Worm (Caenorhabditis elegans) whole organism, L1 larva: ENCODE measurements around the gene K05D4.9.

Source experiments
- C04F5.9 ChIP-seq: sonication (generic microtip); optimal IDR thresholded peaks from 2 replicates; lab custom pipeline; 2016; ENCODE audit warnings: missing genetic modification characterization, missing compliant biosample characterization
- Y116A8C.19 ChIP-seq: sonication (generic microtip); optimal IDR thresholded peaks from 2 replicates; lab custom pipeline; 2016; ENCODE audit warnings: missing compliant biosample characterization, missing genetic modification characterization, borderline replicate concordance
- alr-1 ChIP-seq: fragments of 200-800 bp; sonication (Bioruptor generic); optimal IDR thresholded peaks from 2 replicates; lab custom pipeline; 2018; ENCODE audit warnings: borderline replicate concordance, mild to moderate bottlenecking, missing genetic modification characterization, missing compliant biosample characterization
- blmp-1 ChIP-seq: fragments of 150-350 bp; optimal IDR thresholded peaks from 2 replicates; lab custom pipeline; 2014; ENCODE audit warnings: missing biosample characterization, missing genetic modification characterization
- ceh-8 ChIP-seq: fragments of 200-800 bp; sonication (Bioruptor generic); optimal IDR thresholded peaks from 2 replicates; lab custom pipeline; 2018; ENCODE audit warnings: mild to moderate bottlenecking, missing genetic modification characterization, moderate library complexity, missing compliant biosample characterization
- ceh-82 ChIP-seq, 3 experiments: fragments of 150-350 bp in 1 of 3; sonication (generic microtip) in 2 of 3; optimal IDR thresholded peaks; 2 replicates each; lab custom pipeline; 2014 to 2017; ENCODE audit warnings: missing biosample characterization in 3 of 3, missing genetic modification characterization in 3 of 3
- ceh-88 ChIP-seq: fragments of 200-800 bp; sonication (Bioruptor generic); IDR thresholded peaks from 2 replicates; pipeline ENCODE4 v1.3.6; 2022; ENCODE audit warnings: missing genetic modification characterization, missing compliant biosample characterization
- ceh-90 ChIP-seq: sonication (generic microtip); optimal IDR thresholded peaks from 2 replicates; lab custom pipeline; 2016; ENCODE audit warnings: missing genetic modification characterization, missing compliant biosample characterization
- ces-1 ChIP-seq: fragments of 150-350 bp; optimal IDR thresholded peaks from 2 replicates; lab custom pipeline; 2014; ENCODE audit warnings: missing biosample characterization, missing genetic modification reagents, missing genetic modification characterization
- efl-3 ChIP-seq: fragments of 200-800 bp; sonication (Bioruptor generic); optimal IDR thresholded peaks from 2 replicates; lab custom pipeline; 2018; ENCODE audit warnings: mild to moderate bottlenecking, missing genetic modification characterization, missing compliant biosample characterization
- egl-27 ChIP-seq, 2 experiments: fragments of 150-350 bp in 1 of 2; sonication (generic microtip); optimal IDR thresholded peaks; 3 replicates each; lab custom pipeline; 2017 to 2018; ENCODE audit warnings: missing biosample characterization in 2 of 2, missing genetic modification characterization in 2 of 2, missing genetic modification reagents in 2 of 2
- elt-2 ChIP-seq: sonication (generic microtip); optimal IDR thresholded peaks from 2 replicates; lab custom pipeline; 2016; ENCODE audit warnings: missing genetic modification characterization, mild to moderate bottlenecking, inconsistent platforms, missing compliant biosample characterization, missing genetic modification reagents
- fkh-4 ChIP-seq: sonication (generic microtip); optimal IDR thresholded peaks from 2 replicates; lab custom pipeline; 2016; ENCODE audit warnings: missing compliant biosample characterization, missing genetic modification characterization, borderline replicate concordance
- fkh-8 ChIP-seq: sonication (generic microtip); optimal IDR thresholded peaks from 2 replicates; lab custom pipeline; 2016; ENCODE audit warnings: mild to moderate bottlenecking, missing genetic modification characterization, missing compliant biosample characterization
- grh-1 ChIP-seq: fragments of 200-800 bp; sonication (Bioruptor generic); IDR thresholded peaks from 2 replicates; pipeline ENCODE4 v1.3.6; 2022; ENCODE audit warnings: missing genetic modification reagents, missing genetic modification characterization, missing compliant biosample characterization
- hlh-4 ChIP-seq: sonication (generic microtip); optimal IDR thresholded peaks from 2 replicates; lab custom pipeline; 2016; ENCODE audit warnings: mild to moderate bottlenecking, missing genetic modification characterization, missing compliant biosample characterization
- hpl-2 ChIP-seq: fragments of 150-350 bp; optimal IDR thresholded peaks from 2 replicates; lab custom pipeline; 2014; ENCODE audit warnings: missing biosample characterization, missing genetic modification reagents, missing genetic modification characterization
- lin-13 ChIP-seq: fragments of 150-350 bp; optimal IDR thresholded peaks from 2 replicates; lab custom pipeline; 2014; ENCODE audit warnings: missing biosample characterization, missing genetic modification reagents, missing genetic modification characterization
- lir-3 ChIP-seq: sonication (generic microtip); optimal IDR thresholded peaks from 2 replicates; lab custom pipeline; 2016; ENCODE audit warnings: mild to moderate bottlenecking, missing genetic modification characterization, moderate library complexity, missing compliant biosample characterization; ENCODE audit not compliant: poor library complexity
- mdl-1 ChIP-seq, 2 experiments: fragments of 150-350 bp; optimal IDR thresholded peaks; 2 replicates each; lab custom pipeline; 2014 to 2017; ENCODE audit warnings: missing biosample characterization in 2 of 2, missing genetic modification characterization in 2 of 2, inconsistent platforms in 1 of 2
- mef-2 ChIP-seq: fragments of 150-350 bp; optimal IDR thresholded peaks from 2 replicates; lab custom pipeline; 2014; ENCODE audit warnings: missing biosample characterization, missing genetic modification characterization
- nhr-11 ChIP-seq: fragments of 150-350 bp; optimal IDR thresholded peaks from 2 replicates; lab custom pipeline; 2014; ENCODE audit warnings: missing biosample characterization, missing genetic modification characterization
- nhr-19 ChIP-seq: fragments of 200-800 bp; sonication (Bioruptor generic); conservative IDR thresholded peaks from 2 replicates; pipeline ENCODE4 v1.3.6; 2022; ENCODE audit warnings: missing genetic modification characterization, missing compliant biosample characterization
- nhr-20 ChIP-seq: sonication (generic microtip); optimal IDR thresholded peaks from 2 replicates; lab custom pipeline; 2016; ENCODE audit warnings: mild to moderate bottlenecking, missing genetic modification characterization, missing compliant biosample characterization
- nhr-237 ChIP-seq: fragments of 150-350 bp; optimal IDR thresholded peaks from 2 replicates; lab custom pipeline; 2014; ENCODE audit warnings: missing biosample characterization, missing genetic modification characterization
- nhr-71 ChIP-seq: sonication (generic microtip); optimal IDR thresholded peaks from 2 replicates; lab custom pipeline; 2016; ENCODE audit warnings: mild to moderate bottlenecking, missing genetic modification characterization, moderate library complexity, missing compliant biosample characterization
- nhr-76 ChIP-seq: sonication (generic microtip); optimal IDR thresholded peaks from 2 replicates; lab custom pipeline; 2017; ENCODE audit warnings: missing biosample characterization, missing genetic modification characterization
- nhr-77 ChIP-seq: fragments of 150-350 bp; optimal IDR thresholded peaks from 2 replicates; lab custom pipeline; 2014; ENCODE audit warnings: missing biosample characterization, missing genetic modification characterization
- nhr-84 ChIP-seq: sonication (generic microtip); optimal IDR thresholded peaks from 2 replicates; lab custom pipeline; 2017; ENCODE audit warnings: missing biosample characterization, missing genetic modification characterization
- nhr-85 ChIP-seq: sonication (generic microtip); peaks from one replicate; lab custom pipeline; 2016; ENCODE audit warnings: missing genetic modification characterization, inconsistent platforms, missing compliant biosample characterization
- nhr-90 ChIP-seq: sonication (generic microtip); optimal IDR thresholded peaks from 2 replicates; lab custom pipeline; 2016; ENCODE audit warnings: mild to moderate bottlenecking, missing genetic modification characterization, missing compliant biosample characterization; ENCODE audit not compliant: poor library complexity
- pag-3 ChIP-seq: sonication (generic microtip); optimal IDR thresholded peaks from 2 replicates; lab custom pipeline; 2017; ENCODE audit warnings: missing genetic modification characterization, mild to moderate bottlenecking, missing compliant biosample characterization, antibody characterized with exemption, borderline replicate concordance; ENCODE audit not compliant: insufficient read depth
- snpc-4 ChIP-seq: fragments of 150-350 bp; optimal IDR thresholded peaks from 2 replicates; lab custom pipeline; 2014; ENCODE audit warnings: missing biosample characterization, missing genetic modification characterization
- sox-4 ChIP-seq: sonication (generic microtip); optimal IDR thresholded peaks from 2 replicates; lab custom pipeline; 2016; ENCODE audit warnings: missing genetic modification characterization, missing compliant biosample characterization
- tlp-1 ChIP-seq: fragments of 150-350 bp; optimal IDR thresholded peaks from 2 replicates; lab custom pipeline; 2014; ENCODE audit warnings: missing biosample characterization, missing genetic modification characterization
- unc-98 ChIP-seq: fragments of 200-800 bp; sonication (Bioruptor generic); IDR thresholded peaks from 2 replicates; pipeline ENCODE4 v1.3.6; 2022; ENCODE audit warnings: missing genetic modification characterization, missing compliant biosample characterization
- vab-15 ChIP-seq: sonication (generic microtip); optimal IDR thresholded peaks from 2 replicates; lab custom pipeline; 2017; ENCODE audit warnings: missing genotype, mild to moderate bottlenecking, missing genetic modification characterization, missing compliant biosample characterization
- zip-4 ChIP-seq: fragments of 200-800 bp; sonication (Bioruptor generic); optimal IDR thresholded peaks from 2 replicates; lab custom pipeline; 2018; ENCODE audit warnings: mild to moderate bottlenecking, missing genetic modification characterization, moderate library complexity, missing compliant biosample characterization
- ztf-4 ChIP-seq: fragments of 150-350 bp; optimal IDR thresholded peaks from 2 replicates; lab custom pipeline; 2014; ENCODE audit warnings: missing biosample characterization, missing genetic modification characterization

Gene K05D4.9

DNA sequence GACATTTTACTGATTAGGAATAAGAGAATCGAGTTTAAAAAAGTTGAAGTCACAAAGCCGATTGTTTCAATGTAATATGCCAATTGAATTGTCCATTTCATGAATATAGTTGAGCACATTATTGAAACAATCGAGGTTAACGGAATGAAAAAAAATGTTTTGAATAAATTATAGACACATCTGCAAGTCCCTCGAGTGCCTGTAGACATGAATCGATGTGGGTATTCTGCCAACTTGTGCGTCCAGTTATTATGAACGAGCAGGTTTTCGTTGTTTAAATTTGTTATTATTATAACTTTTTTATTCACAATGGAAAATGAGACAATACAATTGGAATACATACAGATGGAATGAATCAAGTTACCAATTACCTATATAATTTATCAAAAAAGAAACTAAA, 13.2 kb downstream of the K05D4.9 start, which contains the start of gene str-99:
Gene str-99, minus strand, starts transcription at position 101 of the 400 bp plus-strand sequence.
- no peak for TF ChIP-seq ztf-4 (tag; lab: Kevin White, UChicago)
- TF ChIP-seq nhr-20 (tag; lab: Kevin White, UChicago): no peak
- TF ChIP-seq tlp-1 (tag; lab: Kevin White, UChicago): no peak
- TF ChIP-seq nhr-85 (tag; lab: Kevin White, UChicago): no peak
- no peak for TF ChIP-seq egl-27 (tag; optimal IDR thresholded peaks at IDR 0.05; lab: Kevin White, UChicago)
- no peak for TF ChIP-seq ces-1 (GFP tag; lab: Kevin White, UChicago)
- no peak for TF ChIP-seq sox-4
- no peak for TF ChIP-seq mef-2 (tag; lab: Kevin White, UChicago)

DNA sequence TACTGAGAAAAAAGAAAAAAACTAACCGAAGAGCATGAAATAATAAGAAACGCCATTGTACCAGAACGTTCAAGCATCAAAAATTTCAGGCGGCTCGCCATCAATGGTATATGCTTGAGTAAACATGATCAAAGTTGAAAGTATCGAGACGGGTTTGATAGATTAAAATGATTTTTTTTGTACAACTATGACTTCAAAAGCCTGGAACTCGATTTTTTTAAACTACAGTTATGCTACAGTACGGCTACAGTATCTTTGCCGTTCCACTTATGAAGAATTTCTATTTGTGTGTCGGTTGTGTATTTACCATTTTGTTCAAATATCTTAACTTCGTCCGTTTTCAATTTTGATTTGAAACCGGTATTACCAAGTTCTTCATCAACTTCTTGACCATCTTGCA, 16.5 kb downstream of the K05D4.9 start, which contains the start of gene str-97:
Gene str-97, minus strand, starts transcription at position 101 of the 400 bp plus-strand sequence.
- TF ChIP-seq nhr-11: no peak
- TF ChIP-seq nhr-76 (tag; lab: Kevin White, UChicago): no peak
- TF ChIP-seq alr-1 (tag; lab: Kevin White, UChicago): no peak
- TF ChIP-seq ceh-82 (tag; optimal IDR thresholded peaks at IDR 0.05; lab: Kevin White, UChicago): no peak
- TF ChIP-seq lir-3 (tag; lab: Kevin White, UChicago): no peak
- TF ChIP-seq unc-98 (GFP tag; lab: Robert Waterston, UW): no peak
- no peak for TF ChIP-seq ceh-90
- TF ChIP-seq hpl-2 (GFP tag; lab: Kevin White, UChicago): no peak
- no peak for TF ChIP-seq C04F5.9
- TF ChIP-seq fkh-8: no peak
- TF ChIP-seq nhr-84 (tag; lab: Kevin White, UChicago): no peak
- TF ChIP-seq lin-13: no peak
- TF ChIP-seq pag-3 (tag; lab: Kevin White, UChicago): no peak
- TF ChIP-seq Y116A8C.19 (tag; lab: Kevin White, UChicago): no peak
- TF ChIP-seq nhr-71 (tag; lab: Kevin White, UChicago): no peak
- no peak for TF ChIP-seq efl-3
- TF ChIP-seq snpc-4 (tag; lab: Kevin White, UChicago): no peak

DNA sequence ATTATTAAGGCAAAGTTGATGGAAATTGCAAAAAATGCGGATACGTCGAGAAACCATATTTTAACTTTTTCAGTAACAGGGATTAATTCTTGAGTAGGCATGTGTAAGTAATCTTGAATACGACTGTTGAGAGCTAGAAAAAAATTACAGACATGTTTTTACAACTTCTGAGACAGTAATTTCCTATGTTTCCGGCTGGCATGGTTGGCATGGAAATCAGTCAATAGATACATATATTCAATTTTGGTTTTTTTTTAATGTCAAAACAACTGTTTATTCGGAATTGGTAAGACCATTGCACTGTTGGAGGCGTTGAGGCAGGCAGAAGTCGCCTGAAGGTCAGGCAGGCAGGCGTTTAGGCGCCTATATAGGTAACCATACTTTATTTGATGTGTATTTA, 18.2 kb downstream of the K05D4.9 start, which contains the start of gene str-254:
Gene str-254, minus strand, starts transcription at position 101 of the 400 bp plus-strand sequence.
- no peak for TF ChIP-seq fkh-4
- TF ChIP-seq ztf-4 (tag; lab: Kevin White, UChicago): no peak
- no peak for TF ChIP-seq nhr-19 (GFP tag; lab: Robert Waterston, UW)
- TF ChIP-seq lin-13: no peak
- TF ChIP-seq efl-3: no peak
- TF ChIP-seq elt-2 (tag; lab: Kevin White, UChicago): no peak
- no peak for TF ChIP-seq pag-3 (tag; lab: Kevin White, UChicago)
- TF ChIP-seq Y116A8C.19 (tag; lab: Kevin White, UChicago): no peak
- TF ChIP-seq, all 84 proteins: peak for 0

DNA sequence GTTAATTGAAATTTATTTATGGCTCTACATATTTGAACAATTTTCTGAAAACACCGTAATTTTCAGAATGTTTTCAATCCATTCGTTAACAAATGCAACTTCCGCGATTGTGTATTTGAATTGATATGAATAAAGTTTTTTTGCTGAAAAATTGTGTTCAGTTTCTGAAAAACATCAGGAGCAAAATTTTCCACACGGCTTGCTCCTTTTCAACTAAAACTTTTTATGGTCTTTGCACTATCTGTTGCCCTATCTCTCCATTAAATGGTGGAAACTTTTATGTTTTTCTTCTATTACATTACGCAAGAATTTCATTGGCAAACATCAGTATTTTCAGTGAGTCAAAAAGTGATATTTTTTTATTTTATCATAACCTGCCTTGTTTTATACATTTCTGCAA, 22.8 kb downstream of the K05D4.9 start, which contains the start of gene F10A3.4:
Gene F10A3.4, plus strand, starts transcription at position 301 of the 400 bp plus-strand sequence.
- no peak for TF ChIP-seq vab-15 (tag; lab: Kevin White, UChicago)
- no peak for TF ChIP-seq zip-4
- TF ChIP-seq mdl-1 (tag; optimal IDR thresholded peaks at IDR 0.05; lab: Kevin White, UChicago): no peak
- no peak for TF ChIP-seq nhr-77
- TF ChIP-seq, all 84 proteins: peak for 0

DNA sequence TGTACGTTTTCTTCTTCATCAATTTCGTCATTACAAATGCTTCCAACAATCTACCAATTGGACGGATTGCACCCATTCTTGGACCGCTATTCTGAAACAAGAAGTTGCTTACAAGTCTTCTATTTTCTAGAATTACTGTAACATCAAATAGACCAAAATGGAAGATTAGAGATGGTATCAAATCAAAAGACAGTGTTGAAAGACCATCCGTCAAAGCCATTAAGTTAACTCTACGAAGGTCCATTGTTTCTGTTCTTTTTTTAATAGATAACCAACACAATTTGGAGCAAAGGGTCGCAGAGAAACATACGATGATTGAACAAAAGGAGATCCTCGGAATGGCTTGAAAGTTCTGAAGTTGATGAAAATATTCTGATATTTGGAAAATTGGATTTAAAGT, 26.6 kb downstream of the K05D4.9 start:
- TF ChIP-seq lin-13 (no peak), blmp-1 (tag; lab: Kevin White, UChicago) (no peak), hlh-4 (no peak), ceh-8 (GFP tag; lab: Kevin White, UChicago) (no peak), alr-1 (tag; lab: Kevin White, UChicago) (no peak), ceh-88 (GFP tag; lab: Robert Waterston, UW) (no peak), grh-1 (GFP tag; lab: Robert Waterston, UW) (no peak), nhr-90 (tag; lab: Kevin White, UChicago) (no peak), sox-4 (no peak), nhr-237 (tag; lab: Kevin White, UChicago) (no peak), efl-3 (no peak), fkh-8 (no peak)
- TF ChIP-seq, all 84 proteins: peak for 0
